Worm (Caenorhabditis elegans): ENCODE data around the gene C54C6.7.

ce11 chrIII:3550364-3550763, 4.1 kb upstream of the C54C6.7 start:
- TF ChIP-seq aly-1 (tag; optimal IDR thresholded peaks at IDR 0.05) = no peak
- TF ChIP-seq hmg-4 (GFP tag; optimal IDR thresholded peaks at IDR 0.05) = no peak
- no peak for TF ChIP-seq B0310.2 (tag; optimal IDR thresholded peaks at IDR 0.05)
- no peak for TF ChIP-seq scrt-1 (GFP tag; IDR thresholded peaks at IDR 0.05)
- TF ChIP-seq ama-1 (optimal IDR thresholded peaks at IDR 0.05) = no peak
- TF ChIP-seq sea-1 (GFP tag; conservative IDR thresholded peaks at IDR 0.05) = no peak
- TF ChIP-seq tbx-37 (GFP tag; conservative IDR thresholded peaks at IDR 0.05) = no peak
- no peak for TF ChIP-seq hmbx-1 (tag; optimal IDR thresholded peaks at IDR 0.05)

Measured in whole organism, early embryonic.